Worm (Caenorhabditis elegans) whole organism, mixed stage, embryonic: ENCODE results near the gene F09G2.1.

Experiments used
- M03D4.4 ChIP-seq: sonication (generic microtip); optimal IDR thresholded peaks from 2 replicates; lab custom pipeline; 2017; ENCODE audit warnings: mild to moderate bottlenecking, missing genetic modification characterization, missing compliant biosample characterization
- bed-3 ChIP-seq: fragments of 200-800 bp; sonication (Bioruptor generic); optimal IDR thresholded peaks from 3 replicates; lab custom pipeline; 2018; ENCODE audit warnings: mild to moderate bottlenecking, missing genetic modification characterization, moderate library complexity, missing compliant biosample characterization
- blmp-1 ChIP-seq: fragments of 150-350 bp; optimal IDR thresholded peaks from 2 replicates; lab custom pipeline; 2014; ENCODE audit warnings: missing biosample characterization, missing genetic modification characterization
- ceh-39 ChIP-seq: fragments of 150-350 bp; optimal IDR thresholded peaks from 2 replicates; lab custom pipeline; 2014; ENCODE audit warnings: missing biosample characterization, missing genetic modification characterization
- ces-1 ChIP-seq: fragments of 150-350 bp; optimal IDR thresholded peaks from 2 replicates; lab custom pipeline; 2014; ENCODE audit warnings: missing biosample characterization, missing genetic modification reagents, missing genetic modification characterization
- cnd-1 ChIP-seq: fragments of 200-800 bp; sonication (Bioruptor generic); optimal IDR thresholded peaks from 2 replicates; lab custom pipeline; 2018; ENCODE audit warnings: mild to moderate bottlenecking, missing genetic modification characterization, missing compliant biosample characterization
- drap-1 ChIP-seq: fragments of 200-800 bp; sonication (Bioruptor generic); optimal IDR thresholded peaks from 3 replicates; lab custom pipeline; 2018; ENCODE audit warnings: mild to moderate bottlenecking, missing genetic modification characterization, missing compliant biosample characterization
- elt-1 ChIP-seq: sonication (generic microtip); optimal IDR thresholded peaks from 2 replicates; lab custom pipeline; 2017; ENCODE audit warnings: missing genetic modification characterization, mild to moderate bottlenecking, missing compliant biosample characterization, antibody characterized with exemption, moderate library complexity, borderline replicate concordance; ENCODE audit not compliant: insufficient read depth
- elt-3 ChIP-seq: fragments of 150-350 bp; optimal IDR thresholded peaks from 2 replicates; lab custom pipeline; 2014; ENCODE audit warnings: missing biosample characterization, missing genetic modification characterization
- flh-1 ChIP-seq: fragments of 200-800 bp; sonication (Bioruptor generic); optimal IDR thresholded peaks from 2 replicates; lab custom pipeline; 2018; ENCODE audit warnings: mild to moderate bottlenecking, missing genetic modification characterization, moderate library complexity, missing compliant biosample characterization
- ham-2 ChIP-seq: fragments of 200-800 bp; sonication (Bioruptor generic); optimal IDR thresholded peaks from 2 replicates; lab custom pipeline; 2018; ENCODE audit warnings: mild to moderate bottlenecking, missing genetic modification characterization, missing compliant biosample characterization
- hlh-1 ChIP-seq: fragments of 150-350 bp; optimal IDR thresholded peaks from 2 replicates; lab custom pipeline; 2014; ENCODE audit warnings: missing biosample characterization, missing genetic modification reagents, missing genetic modification characterization
- lsy-2 ChIP-seq: fragments of 150-350 bp; optimal IDR thresholded peaks from 2 replicates; lab custom pipeline; 2014; ENCODE audit warnings: missing biosample characterization, missing genetic modification characterization
- mab-5 ChIP-seq: fragments of 150-350 bp; optimal IDR thresholded peaks from 2 replicates; lab custom pipeline; 2014; ENCODE audit warnings: missing biosample characterization, missing genetic modification characterization
- mep-1 ChIP-seq: fragments of 150-350 bp; optimal IDR thresholded peaks from 2 replicates; lab custom pipeline; 2017; ENCODE audit warnings: missing biosample characterization, missing genetic modification reagents, missing genetic modification characterization, inconsistent platforms
- nhr-12 ChIP-seq: fragments of 150-350 bp; optimal IDR thresholded peaks from 2 replicates; lab custom pipeline; 2014; ENCODE audit warnings: missing biosample characterization, missing genetic modification characterization
- nhr-2 ChIP-seq: fragments of 150-350 bp; optimal IDR thresholded peaks from 2 replicates; lab custom pipeline; 2014; ENCODE audit warnings: missing biosample characterization, missing genetic modification characterization
- nhr-237 ChIP-seq: fragments of 150-350 bp; optimal IDR thresholded peaks from 2 replicates; lab custom pipeline; 2014; ENCODE audit warnings: missing biosample characterization, missing genetic modification characterization
- nhr-76 ChIP-seq: sonication (generic microtip); optimal IDR thresholded peaks from 2 replicates; lab custom pipeline; 2017; ENCODE audit warnings: missing biosample characterization, missing genetic modification characterization
- pha-4 ChIP-seq: fragments of 150-350 bp; optimal IDR thresholded peaks from 2 replicates; lab custom pipeline; 2018; ENCODE audit warnings: missing biosample characterization, missing genetic modification reagents, missing genetic modification characterization
- sem-2 ChIP-seq: fragments of 200-800 bp; sonication (Bioruptor generic); optimal IDR thresholded peaks from 2 replicates; lab custom pipeline; 2018; ENCODE audit warnings: mild to moderate bottlenecking, missing genetic modification characterization, missing compliant biosample characterization
- snpc-4 ChIP-seq: fragments of 150-350 bp; optimal IDR thresholded peaks from 2 replicates; lab custom pipeline; 2014; ENCODE audit warnings: missing biosample characterization, missing genetic modification characterization
- sptf-1 ChIP-seq: sonication (generic microtip); optimal IDR thresholded peaks from 2 replicates; lab custom pipeline; 2017; ENCODE audit warnings: mild to moderate bottlenecking, missing genetic modification characterization, moderate library complexity, missing compliant biosample characterization
- tbx-8 ChIP-seq: fragments of 200-800 bp; sonication (Bioruptor generic); optimal IDR thresholded peaks from 2 replicates; lab custom pipeline; 2018; ENCODE audit warnings: mild to moderate bottlenecking, missing genetic modification characterization, moderate library complexity, missing compliant biosample characterization
- unc-120 ChIP-seq: sonication (generic microtip); optimal IDR thresholded peaks from 2 replicates; lab custom pipeline; 2017; ENCODE audit warnings: missing genetic modification characterization, missing compliant biosample characterization; ENCODE audit not compliant: poor library complexity, severe bottlenecking
- unc-62 ChIP-seq: fragments of 150-350 bp; optimal IDR thresholded peaks from 2 replicates; lab custom pipeline; 2014; ENCODE audit warnings: missing biosample characterization, missing genetic modification reagents, missing genetic modification characterization
- zip-8 ChIP-seq: fragments of 150-350 bp; optimal IDR thresholded peaks from 2 replicates; lab custom pipeline; 2014; ENCODE audit warnings: missing biosample characterization, missing genetic modification characterization
- ztf-11 ChIP-seq: fragments of 150-350 bp; optimal IDR thresholded peaks from 2 replicates; lab custom pipeline; 2014; ENCODE audit warnings: missing biosample characterization, missing genetic modification characterization

The F09G2.1 gene

ce11 chrV:7199932-7200331 lies at the start of gene F09G2.1:
F09G2.1 (plus strand) TSS chrV:7200232.
- no peak for TF ChIP-seq pha-4 (tag; lab: Kevin White, UChicago)
- TF ChIP-seq, all 35 proteins: peak for 0

- TF ChIP-seq zip-8 (no peak), blmp-1 (no peak), flh-1 (GFP tag; lab: Kevin White, UChicago) (no peak), bed-3 (GFP tag; lab: Kevin White, UChicago) (no peak), ces-1 (GFP tag; lab: Kevin White, UChicago) (no peak), tbx-8 (GFP tag; lab: Kevin White, UChicago) (no peak), mab-5 (tag; lab: Kevin White, UChicago) (no peak), sem-2 (GFP tag; lab: Kevin White, UChicago) (no peak), unc-120 (tag; lab: Kevin White, UChicago) (no peak)
These were observed 49.5 kb upstream of the F09G2.1 start, which contains the start of gene F10D2.8 for ce11 chrV:7150570-7150969. F10D2.8 (minus strand) TSS chrV:7150714.

- no peak for TF ChIP-seq flh-1 (GFP tag; lab: Kevin White, UChicago)
- TF ChIP-seq tbx-8 (GFP tag; lab: Kevin White, UChicago), result no peak
- no peak for TF ChIP-seq nhr-12 (tag; lab: Kevin White, UChicago)
- no peak for TF ChIP-seq ztf-11 (tag; lab: Kevin White, UChicago)
- no peak for TF ChIP-seq mep-1 (tag; lab: Kevin White, UChicago)
- TF ChIP-seq hlh-1, result no peak
- no peak for TF ChIP-seq snpc-4 (tag; lab: Kevin White, UChicago)
- no peak for TF ChIP-seq nhr-2 (tag; lab: Kevin White, UChicago)
- no peak for TF ChIP-seq elt-3 (tag; lab: Kevin White, UChicago)
- no peak for TF ChIP-seq zip-8
- no peak for TF ChIP-seq mab-5 (tag; lab: Kevin White, UChicago)
- TF ChIP-seq M03D4.4, result no peak
- no peak for TF ChIP-seq cnd-1 (tag; lab: Kevin White, UChicago)
- no peak for TF ChIP-seq blmp-1
- TF ChIP-seq ceh-39 (tag; lab: Kevin White, UChicago), result no peak
- no peak for TF ChIP-seq unc-120 (tag; lab: Kevin White, UChicago)
- no peak for TF ChIP-seq drap-1
These were observed 47.0 kb upstream of the F09G2.1 start, which contains the start of gene fat-7 for ce11 chrV:7153046-7153445. fat-7 (minus strand) TSS chrV:7153146.

- no peak for TF ChIP-seq sptf-1
- TF ChIP-seq hlh-1, result peak; percentile 40
- TF ChIP-seq blmp-1, result no peak
These were observed 44.0 kb upstream of the F09G2.1 start, which contains the start of gene F10D2.10 for ce11 chrV:7156079-7156478. F10D2.10 (minus strand) TSS chrV:7156179.

ce11 chrV:7157089-7157488 lies 42.9 kb upstream of the F09G2.1 start, which contains the start of gene ugt-39:
ugt-39 (plus strand) TSS chrV:7157142.
- TF ChIP-seq ham-2 (GFP tag; lab: Kevin White, UChicago), result no peak
- no peak for TF ChIP-seq elt-3 (tag; lab: Kevin White, UChicago)
- TF ChIP-seq cnd-1 (tag; lab: Kevin White, UChicago), result no peak
- TF ChIP-seq elt-1 (tag; lab: Kevin White, UChicago), result no peak
- TF ChIP-seq lsy-2 (tag; lab: Kevin White, UChicago), result no peak

ce11 chrV:7159391-7159790 lies 40.6 kb upstream of the F09G2.1 start, which contains the start of gene str-204:
str-204 (plus strand) TSS chrV:7159691.
- no peak for TF ChIP-seq bed-3 (GFP tag; lab: Kevin White, UChicago)
- no peak for TF ChIP-seq ceh-39 (tag; lab: Kevin White, UChicago)
- TF ChIP-seq pha-4 (tag; lab: Kevin White, UChicago), result no peak
- TF ChIP-seq nhr-76 (tag; lab: Kevin White, UChicago), result no peak
- no peak for TF ChIP-seq cnd-1 (tag; lab: Kevin White, UChicago)
- TF ChIP-seq hlh-1, result no peak
- no peak for TF ChIP-seq sem-2 (GFP tag; lab: Kevin White, UChicago)

ce11 chrV:7163477-7164114 lies 36.4 kb upstream of the F09G2.1 start, which contains the start of gene ugt-41:
ugt-41 (minus strand) TSS chrV:7163595.
- no peak for TF ChIP-seq mab-5 (tag; lab: Kevin White, UChicago)
- TF ChIP-seq mep-1 (tag; lab: Kevin White, UChicago), result no peak
- no peak for TF ChIP-seq snpc-4 (tag; lab: Kevin White, UChicago)
- TF ChIP-seq drap-1, result no peak
- no peak for TF ChIP-seq unc-120 (tag; lab: Kevin White, UChicago)
- TF ChIP-seq ces-1 (GFP tag; lab: Kevin White, UChicago), result no peak
- no peak for TF ChIP-seq nhr-237
- TF ChIP-seq flh-1 (GFP tag; lab: Kevin White, UChicago), result no peak
- no peak for TF ChIP-seq M03D4.4
- TF ChIP-seq elt-3 (tag; lab: Kevin White, UChicago), result no peak
- TF ChIP-seq bed-3 (GFP tag; lab: Kevin White, UChicago), result no peak
- no peak for TF ChIP-seq unc-62 (GFP tag; lab: Kevin White, UChicago)
- no peak for TF ChIP-seq sptf-1
